Fruit fly (Drosophila melanogaster): ENCODE data around the gene CG5149.

DNA sequence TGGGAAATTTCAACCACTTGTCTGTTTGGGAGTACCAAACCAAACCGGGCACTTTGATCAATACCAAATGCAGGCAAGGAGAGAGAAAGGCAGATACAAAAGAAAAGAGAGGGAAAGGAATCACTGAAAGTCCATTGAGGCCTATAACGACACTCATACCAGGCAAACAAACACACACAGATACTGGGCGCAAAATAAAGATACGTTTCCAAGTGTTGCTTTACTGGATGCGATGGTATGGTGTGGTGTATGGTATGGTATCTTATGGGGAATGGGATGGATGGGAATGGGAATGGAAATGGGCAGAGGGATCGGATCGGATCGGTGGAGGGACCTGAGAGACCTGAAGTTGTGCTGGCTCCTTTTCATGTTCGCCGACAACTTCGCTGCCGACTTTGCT lies 47.9 kb downstream of the CG5149 start:
- TF ChIP-seq CG8478 (optimal IDR thresholded peaks at IDR 0.05) (no peak), CTCF (optimal IDR thresholded peaks at IDR 0.05) (no peak)

Measured in S2 (cell line).